Worm (Caenorhabditis elegans) whole organism, late embryonic: ENCODE results near the gene ari-1.4.

Source experiments
- K09A11.1 ChIP-seq: sonication (generic microtip); optimal IDR thresholded peaks from 2 replicates; lab custom pipeline; 2017; ENCODE audit warnings: antibody characterized with exemption, mild to moderate bottlenecking, missing genetic modification characterization, missing compliant biosample characterization; ENCODE audit not compliant: insufficient read depth
- T23F11.4 ChIP-seq: fragments of 200-800 bp; sonication (Bioruptor generic); optimal IDR thresholded peaks from 2 replicates; lab custom pipeline; 2018; ENCODE audit warnings: mild to moderate bottlenecking, missing genetic modification characterization, missing compliant biosample characterization
- ahr-1 ChIP-seq: sonication (generic microtip); optimal IDR thresholded peaks from 2 replicates; lab custom pipeline; 2016; ENCODE audit warnings: missing genetic modification characterization, missing compliant biosample characterization
- ceh-18 ChIP-seq: sonication (generic microtip); optimal IDR thresholded peaks from 2 replicates; lab custom pipeline; 2016; ENCODE audit warnings: missing genetic modification characterization, missing compliant biosample characterization
- ceh-22 ChIP-seq: sonication (generic microtip); optimal IDR thresholded peaks from 2 replicates; lab custom pipeline; 2017; ENCODE audit warnings: missing biosample characterization, missing genetic modification characterization
- ceh-24 ChIP-seq: sonication (generic microtip); optimal IDR thresholded peaks from 2 replicates; lab custom pipeline; 2016; ENCODE audit warnings: mild to moderate bottlenecking, missing genetic modification characterization, missing compliant biosample characterization
- ceh-30 ChIP-seq: fragments of 150-350 bp; optimal IDR thresholded peaks from 2 replicates; lab custom pipeline; 2014; ENCODE audit warnings: missing biosample characterization, missing genetic modification characterization
- ceh-34 ChIP-seq: sonication (generic microtip); optimal IDR thresholded peaks from 2 replicates; lab custom pipeline; 2016; ENCODE audit warnings: mild to moderate bottlenecking, missing genetic modification characterization, missing compliant biosample characterization
- ceh-45 ChIP-seq: fragments of 200-800 bp; sonication (Bioruptor generic); IDR thresholded peaks from 2 replicates; pipeline ENCODE4 v1.3.6; 2022; ENCODE audit warnings: missing genetic modification reagents, missing genetic modification characterization, missing compliant biosample characterization
- ceh-48 ChIP-seq: sonication (generic microtip); optimal IDR thresholded peaks from 2 replicates; lab custom pipeline; 2016; ENCODE audit warnings: missing genetic modification characterization, inconsistent platforms, missing compliant biosample characterization
- ceh-6 ChIP-seq: fragments of 200-800 bp; sonication (Bioruptor generic); optimal IDR thresholded peaks from 2 replicates; lab custom pipeline; 2018; ENCODE audit warnings: mild to moderate bottlenecking, missing genetic modification characterization, missing compliant biosample characterization
- ceh-9 ChIP-seq: sonication (generic microtip); optimal IDR thresholded peaks from 2 replicates; lab custom pipeline; 2016; ENCODE audit warnings: mild to moderate bottlenecking, missing genetic modification characterization, inconsistent platforms, missing compliant biosample characterization
- dmd-4 ChIP-seq: sonication (generic microtip); optimal IDR thresholded peaks from 2 replicates; lab custom pipeline; 2016; ENCODE audit warnings: borderline replicate concordance, missing genetic modification characterization, missing compliant biosample characterization
- dve-1 ChIP-seq: sonication (generic microtip); optimal IDR thresholded peaks from 2 replicates; lab custom pipeline; 2017; ENCODE audit warnings: antibody characterized with exemption, mild to moderate bottlenecking, missing genetic modification characterization, missing compliant biosample characterization
- elt-2 ChIP-seq: sonication (generic microtip); optimal IDR thresholded peaks from 2 replicates; lab custom pipeline; 2016; ENCODE audit warnings: missing genetic modification reagents, missing genetic modification characterization, missing compliant biosample characterization
- elt-4 ChIP-seq: sonication (generic microtip); optimal IDR thresholded peaks from 2 replicates; lab custom pipeline; 2016; ENCODE audit warnings: missing genetic modification characterization, missing compliant biosample characterization
- ets-4 ChIP-seq: sonication (generic microtip); optimal IDR thresholded peaks from 2 replicates; lab custom pipeline; 2016; ENCODE audit warnings: missing genetic modification characterization, missing compliant biosample characterization
- fkh-6 ChIP-seq: sonication (generic microtip); optimal IDR thresholded peaks from 2 replicates; lab custom pipeline; 2016; ENCODE audit warnings: missing genetic modification characterization, missing compliant biosample characterization
- hlh-13 ChIP-seq: fragments of 200-800 bp; sonication (Bioruptor generic); optimal IDR thresholded peaks from 2 replicates; lab custom pipeline; 2018; ENCODE audit warnings: mild to moderate bottlenecking, missing genetic modification characterization, missing compliant biosample characterization
- hlh-30 ChIP-seq: sonication (generic microtip); optimal IDR thresholded peaks from 2 replicates; lab custom pipeline; 2017; ENCODE audit warnings: antibody characterized with exemption, missing genetic modification characterization, missing compliant biosample characterization; ENCODE audit not compliant: insufficient read depth
- hlh-8 ChIP-seq: sonication (generic microtip); optimal IDR thresholded peaks from 2 replicates; lab custom pipeline; 2016; ENCODE audit warnings: missing genotype, missing genetic modification characterization, missing compliant biosample characterization
- lim-6 ChIP-seq: sonication (generic microtip); optimal IDR thresholded peaks from 2 replicates; lab custom pipeline; 2016; ENCODE audit warnings: missing genetic modification characterization, missing compliant biosample characterization
- madf-2 ChIP-seq: sonication (generic microtip); optimal IDR thresholded peaks from 2 replicates; lab custom pipeline; 2017; ENCODE audit warnings: missing genetic modification characterization, missing compliant biosample characterization
- mec-3 ChIP-seq: sonication (generic microtip); optimal IDR thresholded peaks from 2 replicates; lab custom pipeline; 2016; ENCODE audit warnings: borderline replicate concordance, missing genetic modification characterization, missing compliant biosample characterization
- nhr-11 ChIP-seq: fragments of 150-350 bp; optimal IDR thresholded peaks from 2 replicates; lab custom pipeline; 2014; ENCODE audit warnings: missing biosample characterization, missing genetic modification characterization
- nhr-232 ChIP-seq: sonication (generic microtip); optimal IDR thresholded peaks from 2 replicates; lab custom pipeline; 2016; ENCODE audit warnings: missing genetic modification characterization, missing compliant biosample characterization
- odd-2 ChIP-seq: sonication (generic microtip); optimal IDR thresholded peaks from 2 replicates; lab custom pipeline; 2017; ENCODE audit warnings: antibody characterized with exemption, mild to moderate bottlenecking, missing genetic modification characterization, missing compliant biosample characterization
- pag-3 ChIP-seq: sonication (generic microtip); optimal IDR thresholded peaks from 2 replicates; lab custom pipeline; 2016; ENCODE audit warnings: missing compliant biosample characterization, missing genetic modification characterization, borderline replicate concordance
- pha-4 ChIP-seq: fragments of 150-350 bp; optimal IDR thresholded peaks from 2 replicates; lab custom pipeline; 2018; ENCODE audit warnings: missing biosample characterization, missing genetic modification reagents, missing genetic modification characterization
- pros-1 ChIP-seq: fragments of 150-350 bp; optimal IDR thresholded peaks from 2 replicates; lab custom pipeline; 2014; ENCODE audit warnings: missing biosample characterization, missing genetic modification reagents, missing genetic modification characterization
- rnt-1 ChIP-seq: sonication (generic microtip); optimal IDR thresholded peaks from 2 replicates; lab custom pipeline; 2016; ENCODE audit warnings: missing genetic modification characterization, missing compliant biosample characterization
- syd-9 ChIP-seq: sonication (generic microtip); optimal IDR thresholded peaks from 2 replicates; lab custom pipeline; 2016; ENCODE audit warnings: mild to moderate bottlenecking, missing genetic modification characterization, moderate library complexity, missing compliant biosample characterization
- tbx-7 ChIP-seq: sonication (generic microtip); optimal IDR thresholded peaks from 2 replicates; lab custom pipeline; 2016; ENCODE audit warnings: missing genotype, missing genetic modification characterization, missing compliant biosample characterization
- unc-3 ChIP-seq, 2 experiments: fragments of 200-800 bp in 1 of 2; sonication (Bioruptor generic) in 1 of 2; sonication (generic microtip) in 1 of 2; conservative IDR thresholded peaks in 1 of 2; optimal IDR thresholded peaks in 1 of 2; 2 replicates each; pipeline versions ENCODE4 v1.3.6 to Lab custom; 2016 to 2022; ENCODE audit warnings: missing compliant biosample characterization in 2 of 2, missing genetic modification characterization in 2 of 2, missing genetic modification reagents in 1 of 2
- unc-42 ChIP-seq: sonication (generic microtip); optimal IDR thresholded peaks from 2 replicates; lab custom pipeline; 2016; ENCODE audit warnings: missing genotype, missing genetic modification characterization, missing compliant biosample characterization
- unc-86 ChIP-seq: sonication (generic microtip); optimal IDR thresholded peaks from 2 replicates; lab custom pipeline; 2016; ENCODE audit warnings: missing genetic modification characterization, missing compliant biosample characterization
- zip-5 ChIP-seq: sonication (generic microtip); optimal IDR thresholded peaks from 2 replicates; lab custom pipeline; 2016; ENCODE audit warnings: missing genetic modification characterization, missing compliant biosample characterization
- ztf-16 ChIP-seq: sonication (generic microtip); optimal IDR thresholded peaks from 2 replicates; lab custom pipeline; 2017; ENCODE audit warnings: missing genetic modification characterization, missing compliant biosample characterization

ari-1.4 gene

DNA sequence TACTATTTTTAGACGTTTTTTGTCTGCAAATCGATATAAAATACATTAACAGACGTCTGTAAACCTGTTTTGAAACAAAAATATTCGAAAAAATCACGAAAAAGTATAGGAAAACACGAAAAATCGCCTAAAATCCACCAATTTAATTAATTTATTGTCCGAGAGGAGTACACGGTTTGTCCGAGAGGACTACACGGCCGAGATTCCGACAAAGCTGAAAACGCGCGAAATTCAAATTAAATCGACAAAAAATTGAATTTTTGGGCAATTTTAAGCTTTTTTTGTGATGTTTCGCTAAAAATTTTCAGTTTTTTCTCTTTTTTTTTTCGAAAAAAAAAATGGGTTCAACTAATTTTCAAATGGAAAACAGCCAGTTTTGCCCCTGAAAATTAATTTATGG is 1.9 kb downstream of the ari-1.4 start (continued):
- no peak for TF ChIP-seq unc-86 (tag; lab: Kevin White, UChicago)
- TF ChIP-seq ztf-16 (tag; lab: Kevin White, UChicago): peak; percentile 35
- no peak for TF ChIP-seq ahr-1 (tag; lab: Kevin White, UChicago)
- TF ChIP-seq dmd-4: no peak
- no peak for TF ChIP-seq pha-4 (tag; lab: Kevin White, UChicago)
- TF ChIP-seq elt-4 (tag; lab: Kevin White, UChicago): no peak
- no peak for TF ChIP-seq odd-2 (tag; lab: Kevin White, UChicago)
- TF ChIP-seq dve-1 (tag; lab: Kevin White, UChicago): no peak
- TF ChIP-seq pros-1: no peak
- no peak for TF ChIP-seq pag-3 (tag; lab: Kevin White, UChicago)
- TF ChIP-seq tbx-7 (tag; lab: Kevin White, UChicago): peak; percentile 69
- TF ChIP-seq ceh-30 (tag; lab: Kevin White, UChicago): no peak
- TF ChIP-seq ceh-22 (tag; lab: Kevin White, UChicago): no peak
- no peak for TF ChIP-seq madf-2 (tag; lab: Kevin White, UChicago)
- TF ChIP-seq nhr-232: no peak
- no peak for TF ChIP-seq ceh-34
- peak; percentile 31 for TF ChIP-seq zip-5 (tag; lab: Kevin White, UChicago)
- TF ChIP-seq elt-2 (tag; lab: Kevin White, UChicago): no peak
- TF ChIP-seq ets-4 (tag; lab: Kevin White, UChicago): peak; percentile 67
- no peak for TF ChIP-seq hlh-13 (GFP tag; lab: Kevin White, UChicago)
- TF ChIP-seq fkh-6 (tag; lab: Kevin White, UChicago): no peak

DNA sequence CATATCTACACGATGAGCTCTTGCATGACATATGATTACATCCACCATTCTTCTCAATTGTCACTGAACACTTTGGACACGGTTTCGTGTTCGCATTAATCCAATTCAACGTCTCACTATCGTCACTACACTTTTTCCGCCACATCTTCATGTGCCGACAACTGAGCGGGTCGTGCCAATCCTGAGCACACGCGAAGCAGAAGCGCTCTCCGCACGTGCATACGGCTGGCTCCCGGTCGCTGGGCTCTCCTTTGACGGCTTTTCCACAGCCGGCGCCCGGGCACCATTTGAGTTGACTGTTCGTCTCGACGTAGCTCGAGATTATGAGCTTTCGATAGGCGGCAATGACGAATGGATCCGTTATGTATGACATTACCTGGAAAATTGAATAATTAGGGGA is 2.6 kb downstream of the ari-1.4 start:
- no peak for TF ChIP-seq ahr-1 (tag; lab: Kevin White, UChicago)
- TF ChIP-seq dve-1 (tag; lab: Kevin White, UChicago): no peak
- no peak for TF ChIP-seq ceh-9 (tag; lab: Kevin White, UChicago)
- TF ChIP-seq hlh-30 (tag; lab: Kevin White, UChicago): no peak
- TF ChIP-seq unc-86 (tag; lab: Kevin White, UChicago): no peak
- no peak for TF ChIP-seq odd-2 (tag; lab: Kevin White, UChicago)
- no peak for TF ChIP-seq elt-4 (tag; lab: Kevin White, UChicago)
- TF ChIP-seq pros-1: no peak
- TF ChIP-seq ceh-22 (tag; lab: Kevin White, UChicago): no peak
- TF ChIP-seq unc-3 (GFP tag; conservative IDR thresholded peaks at IDR 0.05; lab: Robert Waterston, UW): no peak
- TF ChIP-seq unc-3 (tag; optimal IDR thresholded peaks at IDR 0.05; lab: Kevin White, UChicago): no peak

DNA sequence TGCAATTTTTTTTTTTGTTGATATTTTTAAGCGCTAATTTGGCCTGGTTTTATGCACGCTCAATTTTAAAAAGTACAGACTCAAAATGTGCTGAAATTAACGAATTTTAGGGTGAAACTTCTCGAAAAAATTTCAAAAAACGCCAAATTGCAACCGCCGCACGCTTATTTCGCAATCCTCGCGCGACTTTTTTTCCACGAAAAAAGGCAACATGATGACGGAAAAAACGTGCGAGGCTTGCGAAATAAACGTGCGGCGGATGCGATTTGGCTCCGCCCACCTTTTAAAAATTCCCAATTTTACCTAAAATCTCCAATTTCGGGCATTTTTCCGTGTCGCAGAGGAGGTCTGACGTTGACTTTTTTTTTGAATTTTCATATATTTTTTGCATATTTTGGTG is 3.4 kb downstream of the ari-1.4 start:
- TF ChIP-seq ceh-9 (tag; lab: Kevin White, UChicago) (no peak), syd-9 (tag; lab: Kevin White, UChicago) (no peak), ceh-30 (tag; lab: Kevin White, UChicago) (no peak), mec-3 (tag; lab: Kevin White, UChicago) (no peak), odd-2 (tag; lab: Kevin White, UChicago) (no peak), T23F11.4 (GFP tag; lab: Kevin White, UChicago) (no peak), ceh-48 (no peak), tbx-7 (tag; lab: Kevin White, UChicago) (no peak), hlh-8 (tag; lab: Kevin White, UChicago) (no peak), unc-42 (no peak), ceh-45 (GFP tag; lab: Robert Waterston, UW) (no peak), rnt-1 (tag; lab: Kevin White, UChicago) (no peak), ceh-6 (GFP tag; lab: Kevin White, UChicago) (no peak), ceh-34 (no peak), ceh-18 (tag; lab: Kevin White, UChicago) (no peak), lim-6 (tag; lab: Kevin White, UChicago) (no peak), nhr-11 (tag; lab: Kevin White, UChicago) (no peak), zip-5 (tag; lab: Kevin White, UChicago) (no peak), ceh-24 (tag; lab: Kevin White, UChicago) (no peak), K09A11.1 (tag; lab: Kevin White, UChicago) (no peak)
